Worm (Caenorhabditis elegans): Measurements from ENCODE around the gene npr-32.
A peak's percentile ranks its signal among the peaks of the same experiment; 100 is the strongest.

Gene npr-32

ce11 chrIV:17269042-17269441 lies 38.2 kb upstream of the npr-32 start, which contains the start of gene atgp-1:
Gene atgp-1 (plus strand): TSS chrIV:17269342.
- TF ChIP-seq cey-2 (tag; optimal IDR thresholded peaks at IDR 0.05; ENCODE audit: borderline replicate concordance, insufficient read depth) (no peak), nhr-28 (tag; optimal IDR thresholded peaks at IDR 0.05) (no peak), gei-8 (GFP tag; optimal IDR thresholded peaks at IDR 0.05) (no peak), daf-8 (GFP tag; IDR thresholded peaks at IDR 0.05) (no peak), mes-2 (tag; optimal IDR thresholded peaks at IDR 0.05; ENCODE audit: poor library complexity, severe bottlenecking) (no peak), nhr-11 (tag; optimal IDR thresholded peaks at IDR 0.05) (no peak), F26F4.8 (GFP tag; conservative IDR thresholded peaks at IDR 0.05) (no peak), dmd-9 (GFP tag; IDR thresholded peaks at IDR 0.05) (no peak), lin-39 (tag; optimal IDR thresholded peaks at IDR 0.05) (no peak), daf-19 (GFP tag; conservative IDR thresholded peaks at IDR 0.05) (no peak), Y105C5A.15 (GFP tag; IDR thresholded peaks at IDR 0.05) (no peak), ama-1 (optimal IDR thresholded peaks at IDR 0.05) (no peak), fkh-10 (GFP tag; optimal IDR thresholded peaks at IDR 0.05) (no peak), F44E2.7 (GFP tag; IDR thresholded peaks at IDR 0.05) (no peak), ZK337.2 (GFP tag; IDR thresholded peaks at IDR 0.05) (no peak), attf-4 (tag; optimal IDR thresholded peaks at IDR 0.05) (no peak), dmd-8 (GFP tag; IDR thresholded peaks at IDR 0.05) (no peak), mxl-3 (GFP tag; optimal IDR thresholded peaks at IDR 0.05) (no peak), sdz-12 (GFP tag; optimal IDR thresholded peaks at IDR 0.05) (no peak)

- TF ChIP-seq cey-2 (tag; optimal IDR thresholded peaks at IDR 0.05; ENCODE audit: borderline replicate concordance, insufficient read depth) (no peak), hif-1 (tag; optimal IDR thresholded peaks at IDR 0.05) (peak in 1 of 2 experiments; percentile 38), ceh-32 (tag; optimal IDR thresholded peaks at IDR 0.05; ENCODE audit: poor library complexity) (no peak), daf-19 (GFP tag; conservative IDR thresholded peaks at IDR 0.05) (no peak), mdl-1 (tag; optimal IDR thresholded peaks at IDR 0.05) (no peak), nhr-10 (tag; optimal IDR thresholded peaks at IDR 0.05) (no peak), nhr-76 (tag; optimal IDR thresholded peaks at IDR 0.05) (no peak), lin-39 (tag; optimal IDR thresholded peaks at IDR 0.05) (no peak), zag-1 (tag; optimal IDR thresholded peaks at IDR 0.05) (no peak), lin-38 (GFP tag; IDR thresholded peaks at IDR 0.05) (no peak), ctbp-1 (GFP tag; IDR thresholded peaks at IDR 0.05) (no peak), dmd-8 (GFP tag; IDR thresholded peaks at IDR 0.05) (no peak), dve-1 (tag; optimal IDR thresholded peaks at IDR 0.05; ENCODE audit: insufficient read depth) (peak; percentile 17), mdt-29 (GFP tag; IDR thresholded peaks at IDR 0.05) (no peak), Y105C5A.15 (GFP tag; IDR thresholded peaks at IDR 0.05) (no peak), vab-7 (GFP tag; IDR thresholded peaks at IDR 0.05) (no peak), Y5F2A.4 (GFP tag; optimal IDR thresholded peaks at IDR 0.05) (no peak), daf-16 (GFP tag; optimal IDR thresholded peaks at IDR 0.05) (no peak), daf-16 (tag; optimal IDR thresholded peaks at IDR 0.05) (peak; percentile 19), arid-1 (GFP tag; conservative IDR thresholded peaks at IDR 0.05) (no peak), unc-39 (tag; optimal IDR thresholded peaks at IDR 0.05) (no peak), ceh-28 (tag; optimal IDR thresholded peaks at IDR 0.05) (no peak), ZK546.5 (tag; optimal IDR thresholded peaks at IDR 0.05) (no peak), T26A8.4 (GFP tag; IDR thresholded peaks at IDR 0.05) (no peak), F49E8.2 (tag; optimal IDR thresholded peaks at IDR 0.05; ENCODE audit: borderline replicate concordance) (no peak), fos-1 (tag; optimal IDR thresholded peaks at IDR 0.05) (no peak), aly-2 (tag; optimal IDR thresholded peaks at IDR 0.05) (no peak), nhr-6 (tag; optimal IDR thresholded peaks at IDR 0.05) (no peak), mxl-2 (GFP tag; conservative IDR thresholded peaks at IDR 0.05) (no peak), nhr-102 (tag; optimal IDR thresholded peaks at IDR 0.05) (no peak), spr-3 (GFP tag; optimal IDR thresholded peaks at IDR 0.05) (no peak), attf-4 (tag; optimal IDR thresholded peaks at IDR 0.05) (no peak), snpc-1.2 (GFP tag; IDR thresholded peaks at IDR 0.05) (peak; percentile 51), pqm-1 (tag; optimal IDR thresholded peaks at IDR 0.05) (no peak), zip-2 (tag; optimal IDR thresholded peaks at IDR 0.05) (no peak), F37D6.2 (tag; optimal IDR thresholded peaks at IDR 0.05) (no peak), ztf-11 (tag; optimal IDR thresholded peaks at IDR 0.05) (no peak), daf-8 (GFP tag; IDR thresholded peaks at IDR 0.05) (no peak), sdz-12 (GFP tag; optimal IDR thresholded peaks at IDR 0.05) (no peak), nhr-48 (tag; optimal IDR thresholded peaks at IDR 0.05) (no peak)
These were observed 37.8 kb upstream of the npr-32 start for ce11 chrIV:17268628-17269027.

Measured in whole organism, L4 larva.